Fruit fly (Drosophila melanogaster) whole organism, embryonic: ENCODE results near the gene dock.

ENCODE experiments used
- Adf1 ChIP-seq: fragments of 200-800 bp; sonication (Bioruptor generic); IDR thresholded peaks from 2 replicates; pipeline ENCODE4 v1.3.6; 2022; ENCODE audit warnings: missing biosample characterization, missing genetic modification characterization
- Awh ChIP-seq: fragments of 200-800 bp; sonication (Bioruptor generic); IDR thresholded peaks from 2 replicates; pipeline ENCODE4, ENCODE4 v1.3.6; 2022; ENCODE audit warnings: missing biosample characterization, missing genetic modification characterization
- CG11560 ChIP-seq: fragments of 200-800 bp; sonication (Bioruptor generic); IDR thresholded peaks from 3 replicates; pipeline ENCODE4 v1.3.6; 2022; ENCODE audit warnings: missing biosample characterization, missing genetic modification characterization
- CG1233 ChIP-seq: fragments of 200-800 bp; sonication (Bioruptor generic); optimal IDR thresholded peaks from 4 replicates; lab custom pipeline; 2018; ENCODE audit warnings: missing biosample characterization, mild to moderate bottlenecking, missing genetic modification characterization
- CG13296 ChIP-seq: fragments of 200-800 bp; sonication (Bioruptor generic); optimal IDR thresholded peaks from 3 replicates; lab custom pipeline; 2018; ENCODE audit warnings: missing biosample characterization, mild to moderate bottlenecking, missing genetic modification characterization
- CG15269 ChIP-seq: fragments of 200-800 bp; sonication (Bioruptor generic); optimal IDR thresholded peaks from 2 replicates; lab custom pipeline; 2018; ENCODE audit warnings: missing biosample characterization, mild to moderate bottlenecking, missing genetic modification characterization, moderate library complexity
- CG15601 ChIP-seq: fragments of 200-800 bp; sonication (Bioruptor generic); optimal IDR thresholded peaks from 3 replicates; lab custom pipeline; 2019; ENCODE audit warnings: missing biosample characterization, mild to moderate bottlenecking, missing genetic modification characterization, moderate library complexity
- CG1603 ChIP-seq: fragments of 200-800 bp; sonication (Bioruptor generic); optimal IDR thresholded peaks from 2 replicates; lab custom pipeline; 2019; ENCODE audit warnings: missing biosample characterization, mild to moderate bottlenecking, missing genetic modification characterization, moderate library complexity
- CG17186 ChIP-seq: fragments of 200-800 bp; sonication (Bioruptor generic); optimal IDR thresholded peaks from 3 replicates; lab custom pipeline; 2017; ENCODE audit warnings: missing biosample characterization, missing genetic modification reagents, missing genetic modification characterization
- CG17568 ChIP-seq: fragments of 200-800 bp; sonication (Bioruptor generic); optimal IDR thresholded peaks from 2 replicates; lab custom pipeline; 2018; ENCODE audit warnings: missing biosample characterization, mild to moderate bottlenecking, missing genetic modification characterization, moderate library complexity
- CG17829 ChIP-seq: fragments of 200-800 bp; optimal IDR thresholded peaks from 2 replicates; lab custom pipeline; 2019; ENCODE audit warnings: missing biosample characterization, mild to moderate bottlenecking, missing genetic modification characterization, moderate library complexity
- CG1792 ChIP-seq: fragments of 200-800 bp; sonication (Bioruptor generic); optimal IDR thresholded peaks from 2 replicates; lab custom pipeline; 2016; ENCODE audit warnings: missing biosample characterization, missing genetic modification characterization
- CG18262 ChIP-seq: fragments of 200-800 bp; optimal IDR thresholded peaks from 3 replicates; lab custom pipeline; 2019; ENCODE audit warnings: missing biosample characterization, mild to moderate bottlenecking, missing genetic modification characterization, moderate library complexity
- CG1832 ChIP-seq: fragments of 200-800 bp; sonication (Bioruptor generic); optimal IDR thresholded peaks from 2 replicates; lab custom pipeline; 2017; ENCODE audit warnings: missing biosample characterization, mild to moderate bottlenecking, missing genetic modification characterization, inconsistent platforms
- CG18764 ChIP-seq: fragments of 200-800 bp; sonication (Bioruptor generic); optimal IDR thresholded peaks from 3 replicates; lab custom pipeline; 2016; ENCODE audit warnings: missing biosample characterization, missing genetic modification characterization
- CG2678 ChIP-seq: fragments of 200-800 bp; sonication (Bioruptor generic); optimal IDR thresholded peaks from 3 replicates; lab custom pipeline; 2019; ENCODE audit warnings: missing biosample characterization, mild to moderate bottlenecking, missing genetic modification characterization, moderate library complexity
- CG4424 ChIP-seq: fragments of 200-800 bp; sonication (Bioruptor generic); optimal IDR thresholded peaks from 3 replicates; lab custom pipeline; 2016; ENCODE audit warnings: missing biosample characterization, missing genetic modification characterization
- CG4854 ChIP-seq: fragments of 200-800 bp; sonication (Bioruptor generic); optimal IDR thresholded peaks from 2 replicates; lab custom pipeline; 2016; ENCODE audit warnings: missing biosample characterization, missing genetic modification characterization, inconsistent platforms
- CG8478 ChIP-seq: fragments of >200 bp; optimal IDR thresholded peaks from 2 replicates; lab custom pipeline; 2018
- CG8924 ChIP-seq: fragments of 200-800 bp; optimal IDR thresholded peaks from 3 replicates; lab custom pipeline; 2019; ENCODE audit warnings: missing biosample characterization, mild to moderate bottlenecking, missing genetic modification characterization, moderate library complexity
- CG8944 ChIP-seq: fragments of 200-800 bp; sonication (Bioruptor generic); optimal IDR thresholded peaks from 3 replicates; lab custom pipeline; 2016; ENCODE audit warnings: missing biosample characterization, missing genetic modification characterization
- CHES-1-like ChIP-seq: fragments of 200-800 bp; sonication (Bioruptor generic); optimal IDR thresholded peaks from 2 replicates; lab custom pipeline; 2016; ENCODE audit warnings: missing biosample characterization, missing genetic modification characterization
- Dbx ChIP-seq: fragments of 200-800 bp; sonication (Bioruptor generic); IDR thresholded peaks from 3 replicates; pipeline ENCODE4 v1.3.6; 2022; ENCODE audit warnings: missing biosample characterization, missing genetic modification characterization
- GATAe ChIP-seq: fragments of 200-800 bp; sonication (Bioruptor generic); conservative IDR thresholded peaks from 2 replicates; pipeline ENCODE4 v1.3.6; 2022; ENCODE audit warnings: missing biosample characterization, missing genetic modification characterization
- Gug ChIP-seq: fragments of 200-800 bp; sonication (Bioruptor generic); IDR thresholded peaks from 4 replicates; pipeline ENCODE4 v1.3.6; 2022; ENCODE audit warnings: missing biosample characterization, missing genetic modification characterization
- NC2β ChIP-seq: fragments of 200-800 bp; sonication (Bioruptor generic); optimal IDR thresholded peaks from 2 replicates; lab custom pipeline; 2016; ENCODE audit warnings: missing biosample characterization, missing genetic modification characterization
- NfI ChIP-seq: fragments of 200-800 bp; sonication (Bioruptor generic); optimal IDR thresholded peaks from 3 replicates; lab custom pipeline; 2018; ENCODE audit warnings: missing biosample characterization, mild to moderate bottlenecking, missing genetic modification characterization, moderate library complexity
- Sox100B ChIP-seq: fragments of 200-800 bp; sonication (Bioruptor generic); optimal IDR thresholded peaks from 3 replicates; lab custom pipeline; 2018; ENCODE audit warnings: missing biosample characterization, mild to moderate bottlenecking, missing genetic modification characterization
- YL-1 ChIP-seq: fragments of 200-800 bp; sonication (Bioruptor generic); optimal IDR thresholded peaks from 3 replicates; lab custom pipeline; 2017; ENCODE audit warnings: missing biosample characterization, mild to moderate bottlenecking, missing genetic modification characterization
- chm ChIP-seq: fragments of 200-800 bp; sonication (Bioruptor generic); IDR thresholded peaks from 2 replicates; pipeline ENCODE4 v1.3.6; 2022; ENCODE audit warnings: missing biosample characterization, missing genetic modification characterization
- corto ChIP-seq: fragments of 200-800 bp; sonication (Bioruptor generic); optimal IDR thresholded peaks from 2 replicates; lab custom pipeline; 2016; ENCODE audit warnings: missing biosample characterization, mild to moderate bottlenecking, missing genetic modification characterization, moderate library complexity
- croc ChIP-seq: fragments of 200-800 bp; sonication (Bioruptor generic); conservative IDR thresholded peaks from 3 replicates; pipeline ENCODE4 v1.3.6; 2022; ENCODE audit warnings: missing biosample characterization, missing genetic modification characterization
- dmrt11E ChIP-seq: fragments of 200-800 bp; sonication (Bioruptor generic); optimal IDR thresholded peaks from 3 replicates; lab custom pipeline; 2018; ENCODE audit warnings: missing biosample characterization, mild to moderate bottlenecking, missing genetic modification characterization, moderate library complexity
- dpn ChIP-seq, 2 experiments: fragments of 200-800 bp; sonication (Bioruptor generic); optimal IDR thresholded peaks; 3 replicates each; lab custom pipeline; 2016; ENCODE audit warnings: missing biosample characterization in 2 of 2, missing genetic modification characterization in 2 of 2
- emc ChIP-seq: fragments of 200-800 bp; sonication (Bioruptor generic); optimal IDR thresholded peaks from 2 replicates; lab custom pipeline; 2016; ENCODE audit warnings: missing biosample characterization, missing genetic modification characterization
- gsb ChIP-seq: fragments of 200-800 bp; sonication (Bioruptor generic); IDR thresholded peaks from 2 replicates; pipeline ENCODE4 v1.3.6; 2022; ENCODE audit warnings: missing biosample characterization, missing genetic modification characterization
- kni ChIP-seq: fragments of 200-800 bp; sonication (Bioruptor generic); optimal IDR thresholded peaks from 3 replicates; lab custom pipeline; 2017; ENCODE audit warnings: mild to moderate bottlenecking, missing biosample characterization, missing genetic modification reagents, missing genetic modification characterization
- knrl ChIP-seq: fragments of 200-800 bp; sonication (Bioruptor generic); IDR thresholded peaks from 3 replicates; pipeline ENCODE4 v1.3.6; 2022; ENCODE audit warnings: missing biosample characterization, missing genetic modification characterization; ENCODE audit not compliant: partially characterized antibody
- lmd ChIP-seq: fragments of 200-800 bp; sonication (Bioruptor generic); IDR thresholded peaks from 2 replicates; pipeline ENCODE4 v1.3.6; 2022; ENCODE audit warnings: missing biosample characterization, missing genetic modification characterization
- mam ChIP-seq: fragments of 200-800 bp; sonication (Bioruptor generic); optimal IDR thresholded peaks from 3 replicates; lab custom pipeline; 2016; ENCODE audit warnings: missing biosample characterization, missing genetic modification characterization
- mirr ChIP-seq: fragments of 200-800 bp; sonication (Bioruptor generic); optimal IDR thresholded peaks from 3 replicates; lab custom pipeline; 2018; ENCODE audit warnings: missing biosample characterization, mild to moderate bottlenecking, missing genetic modification characterization
- org-1 ChIP-seq: fragments of 200-800 bp; sonication (Bioruptor generic); optimal IDR thresholded peaks from 2 replicates; lab custom pipeline; 2017; ENCODE audit warnings: missing biosample characterization, missing genetic modification characterization
- pho ChIP-seq: fragments of 200-800 bp; sonication (Bioruptor generic); optimal IDR thresholded peaks from 2 replicates; lab custom pipeline; 2016; ENCODE audit warnings: missing biosample characterization, missing genetic modification characterization
- repo ChIP-seq: fragments of 200-800 bp; sonication (Bioruptor generic); optimal IDR thresholded peaks from 2 replicates; lab custom pipeline; 2016; ENCODE audit warnings: missing biosample characterization, missing genetic modification characterization
- sisA ChIP-seq: fragments of 200-800 bp; sonication (Bioruptor generic); IDR thresholded peaks from 2 replicates; pipeline ENCODE4 v1.3.6; 2022; ENCODE audit warnings: missing biosample characterization, missing genetic modification characterization
- so ChIP-seq: fragments of 200-800 bp; sonication (Bioruptor generic); IDR thresholded peaks from 3 replicates; pipeline ENCODE4 v1.3.6; 2022; ENCODE audit warnings: missing biosample characterization, missing genetic modification characterization
- sug ChIP-seq: fragments of 200-800 bp; optimal IDR thresholded peaks from 2 replicates; lab custom pipeline; 2019; ENCODE audit warnings: missing biosample characterization, mild to moderate bottlenecking, missing genetic modification characterization, moderate library complexity
- tna ChIP-seq: fragments of 200-800 bp; sonication (Bioruptor generic); IDR thresholded peaks from 2 replicates; pipeline ENCODE4 v1.3.6; 2022; ENCODE audit warnings: missing biosample characterization, missing genetic modification characterization; ENCODE audit not compliant: partially characterized antibody
- vvl ChIP-seq: fragments of 200-800 bp; sonication (Bioruptor generic); IDR thresholded peaks from 2 replicates; pipeline ENCODE4 v1.3.6; 2022; ENCODE audit warnings: missing biosample characterization, missing genetic modification characterization
- z ChIP-seq: fragments of 200-800 bp; sonication (Bioruptor generic); IDR thresholded peaks from 3 replicates; pipeline ENCODE4 v1.3.6; 2022; ENCODE audit warnings: missing biosample characterization, missing genetic modification characterization

Gene dock

dm6 chr2L:856690-857488, 31.1 kb downstream of the dock start (continued):
- peak; percentile 21 for TF ChIP-seq NC2β
- peak; percentile 59 for TF ChIP-seq mam (GFP tag; lab: Kevin White, UChicago)
- TF ChIP-seq sug (tag; lab: Kevin White, UChicago) = peak; percentile 78
- TF ChIP-seq vvl (GFP tag; lab: Robert Waterston, UW) = peak; percentile 93
- 0 out of 3 replicates have a peak, but pooled peaks have one; percentile 17 for TF ChIP-seq Dbx (GFP tag; lab: Robert Waterston, UW)
- no peak for TF ChIP-seq corto (GFP tag; lab: Kevin White, UChicago)
- TF ChIP-seq CG17186 = peak; percentile 63
- peak; percentile 70 for TF ChIP-seq CG15269 (tag; lab: Kevin White, UChicago)
- TF ChIP-seq z (GFP tag; lab: Robert Waterston, UW) = no peak
- TF ChIP-seq CG2678 (tag; lab: Kevin White, UChicago) = peak; percentile 84
- TF ChIP-seq CG8944 (GFP tag; lab: Kevin White, UChicago) = peak; percentile 63
- TF ChIP-seq so (GFP tag; lab: Robert Waterston, UW) = peak; percentile 83
- peak; percentile 85 for TF ChIP-seq chm
- TF ChIP-seq dpn (GFP tag; optimal IDR thresholded peaks at IDR 0.05; lab: Kevin White, UChicago) = peak; percentile 59 to 78
- peak; percentile 87 for TF ChIP-seq lmd (GFP tag; lab: Robert Waterston, UW)
- TF ChIP-seq CG15601 (tag; lab: Kevin White, UChicago) = peak; percentile 79
- TF ChIP-seq CG1832 (GFP tag; lab: Kevin White, UChicago) = no peak
- TF ChIP-seq Adf1 = no peak
- no peak for TF ChIP-seq tna (GFP tag; lab: Robert Waterston, UW)
- TF ChIP-seq mirr (GFP tag; lab: Kevin White, UChicago) = no peak
- TF ChIP-seq CG1233 = peak; percentile 60
- TF ChIP-seq CG17829 (tag; lab: Kevin White, UChicago) = peak; percentile 77
- TF ChIP-seq CG13296 = no peak
- peak; percentile 28 for TF ChIP-seq CG4854 (GFP tag; lab: Kevin White, UChicago)
- TF ChIP-seq Awh (GFP tag; lab: Robert Waterston, UW) = peak; percentile 90
- peak; percentile 89 for TF ChIP-seq sisA (GFP tag; lab: Robert Waterston, UW)
- TF ChIP-seq repo = peak; percentile 45
- TF ChIP-seq Sox100B = peak; percentile 72
- TF ChIP-seq GATAe (GFP tag; lab: Robert Waterston, UW) = peak; percentile 23; the same call in 1 of the 2 replicates
- peak; percentile 40 for TF ChIP-seq CG18764 (GFP tag; lab: Kevin White, UChicago)
- TF ChIP-seq CG1792 (GFP tag; lab: Kevin White, UChicago) = peak; percentile 58
- TF ChIP-seq dmrt11E (tag; lab: Kevin White, UChicago) = peak; percentile 77
- TF ChIP-seq CHES-1-like (GFP tag; lab: Kevin White, UChicago) = peak; percentile 63
- no peak for TF ChIP-seq gsb
- TF ChIP-seq CG1603 (tag; lab: Kevin White, UChicago) = peak; percentile 93
- peak; percentile 29 for TF ChIP-seq emc
- peak; percentile 63; the same call in 1 of the 3 replicates for TF ChIP-seq CG11560 (tag; lab: Robert Waterston, UW)
- no peak for TF ChIP-seq knrl (GFP tag; lab: Robert Waterston, UW)
- peak; percentile 81 for TF ChIP-seq org-1 (GFP tag; lab: Kevin White, UChicago)
- TF ChIP-seq YL-1 (GFP tag; lab: Kevin White, UChicago) = no peak
- TF ChIP-seq CG17568 (GFP tag; lab: Kevin White, UChicago) = no peak
- TF ChIP-seq CG8924 (tag; lab: Kevin White, UChicago) = peak; percentile 82
- TF ChIP-seq pho (GFP tag; lab: Kevin White, UChicago) = no peak
- TF ChIP-seq CG18262 = peak; percentile 83
- TF ChIP-seq NfI (GFP tag; lab: Kevin White, UChicago) = peak; percentile 64
- TF ChIP-seq Gug (GFP tag; lab: Robert Waterston, UW) = peak; percentile 85
- peak; percentile 76 for TF ChIP-seq CG4424
- TF ChIP-seq CG8478 (lab: Kevin White, UChicago) = no peak
- peak; percentile 22 for TF ChIP-seq kni (GFP tag; lab: Kevin White, UChicago)
- peak; percentile 79 for TF ChIP-seq croc (GFP tag; lab: Robert Waterston, UW)
